Worm (Caenorhabditis elegans): ENCODE results near the gene F10D7.10.

DNA sequence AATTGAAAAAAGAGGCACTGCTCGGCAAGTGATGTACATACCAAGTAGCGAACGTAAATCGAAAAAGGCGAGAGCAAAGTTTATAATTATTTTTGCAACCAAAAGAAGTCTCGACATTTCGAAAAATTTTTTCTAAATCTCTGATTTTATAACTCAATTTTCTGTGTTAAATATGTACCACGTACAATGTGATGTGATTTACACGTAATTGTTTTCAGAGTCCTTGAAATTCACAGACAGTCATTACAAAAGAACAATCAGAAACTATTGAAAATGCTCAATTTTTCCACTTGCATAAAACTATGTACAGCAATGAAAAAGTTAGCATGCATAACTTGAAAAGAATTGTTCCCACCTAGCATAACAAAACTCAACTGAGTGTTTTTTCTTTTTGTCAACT lies 23.5 kb upstream of the F10D7.10 start:
- TF ChIP-seq him-1 (tag; optimal IDR thresholded peaks at IDR 0.05) (no peak), dao-5 (tag; optimal IDR thresholded peaks at IDR 0.05) (no peak), W03F9.2 (tag; optimal IDR thresholded peaks at IDR 0.05) (no peak)

Data from whole organism, L4/young adult.